Fruit fly (Drosophila melanogaster): ENCODE data around the gene eIF2Balpha.
A peak's percentile ranks its signal among the peaks of the same experiment; 100 is the strongest.
"Not testable (repeated sequence)": the region's sequence is repeated elsewhere in the genome, so short reads cannot be mapped to it uniquely, and the experiment has no call there.

Gene eIF2Balpha

dm6 chr3R:29959329-29959728 lies 23.6 kb upstream of the eIF2Balpha start (continued):
- TF ChIP-seq acj6 (GFP tag; optimal IDR thresholded peaks at IDR 0.05) (no peak), dac (GFP tag; optimal IDR thresholded peaks at IDR 0.05) (no peak)

- TF ChIP-seq CG15336 (GFP tag; IDR thresholded peaks at IDR 0.05), result no peak
- no peak for TF ChIP-seq Sox15 (GFP tag; optimal IDR thresholded peaks at IDR 0.05)
- TF ChIP-seq Hr4 (GFP tag; optimal IDR thresholded peaks at IDR 0.05), result no peak
- TF ChIP-seq CG10631 (GFP tag; optimal IDR thresholded peaks at IDR 0.05), result no peak
- TF ChIP-seq Lpt (GFP tag; optimal IDR thresholded peaks at IDR 0.05), result no peak
- no peak for TF ChIP-seq cyc (GFP tag; optimal IDR thresholded peaks at IDR 0.05)
- no peak for TF ChIP-seq fd85E (GFP tag; optimal IDR thresholded peaks at IDR 0.05)
- TF ChIP-seq Eip75B (GFP tag; optimal IDR thresholded peaks at IDR 0.05), result no peak
Measured at dm6 chr3R:29933007-29933464, 2.7 kb downstream of the eIF2Balpha start, which contains the start of the genes Cog7, CG42557 and CG42558. Gene Cog7, minus strand, starts transcription at chr3R:29933057. Gene CG42557, plus strand, starts transcription at chr3R:29933287. Gene CG42558, plus strand, starts transcription at chr3R:29933287.

- TF ChIP-seq dsx (GFP tag; optimal IDR thresholded peaks at IDR 0.05; ENCODE audit: poor library complexity, severe bottlenecking) (no peak), CG10669 (GFP tag; optimal IDR thresholded peaks at IDR 0.05) (no peak), Eip93F (GFP tag; optimal IDR thresholded peaks at IDR 0.05) (no peak), salr (GFP tag; optimal IDR thresholded peaks at IDR 0.05) (no peak), esn (GFP tag; optimal IDR thresholded peaks at IDR 0.05) (no peak), fd85E (GFP tag; optimal IDR thresholded peaks at IDR 0.05) (no peak), CG8319 (GFP tag; optimal IDR thresholded peaks at IDR 0.05) (no peak)
Measured at dm6 chr3R:29930286-29930685, 5.4 kb downstream of the eIF2Balpha start, which contains the start of gene alpha-Man-Ic. Gene alpha-Man-Ic, minus strand, starts transcription at chr3R:29930386.

dm6 chr3R:29926955-29927354 lies 8.7 kb downstream of the eIF2Balpha start, which contains the start of gene CG15522:
Gene CG15522, plus strand, starts transcription at chr3R:29927255.
- TF ChIP-seq dac (GFP tag; optimal IDR thresholded peaks at IDR 0.05) (no peak), CG6792 (GFP tag; optimal IDR thresholded peaks at IDR 0.05) (no peak), fd85E (GFP tag; optimal IDR thresholded peaks at IDR 0.05) (no peak), Met (GFP tag; optimal IDR thresholded peaks at IDR 0.05) (no peak), CG16779 (tag; optimal IDR thresholded peaks at IDR 0.05) (no peak)

dm6 chr3R:29926089-29926488 lies 9.6 kb downstream of the eIF2Balpha start, which contains the start of gene Jon99Ci:
Gene Jon99Ci, minus strand, starts transcription at chr3R:29926189.
- no peak for TF ChIP-seq CG16779 (tag; optimal IDR thresholded peaks at IDR 0.05)
- no peak for TF ChIP-seq CG6854 (GFP tag; optimal IDR thresholded peaks at IDR 0.05)
- no peak for TF ChIP-seq topi (GFP tag; optimal IDR thresholded peaks at IDR 0.05)
- no peak for TF ChIP-seq CG8632 (GFP tag; optimal IDR thresholded peaks at IDR 0.05)

- TF ChIP-seq CG9139 (GFP tag; optimal IDR thresholded peaks at IDR 0.05); CG3919 (GFP tag; optimal IDR thresholded peaks at IDR 0.05); CG8119 (GFP tag; IDR thresholded peaks at IDR 0.05): not testable (repeated sequence)
Measured at dm6 chr3R:29924515-29924914, 11.2 kb downstream of the eIF2Balpha start, which contains the start of gene Jon99Cii. Gene Jon99Cii, minus strand, starts transcription at chr3R:29924615.

dm6 chr3R:29921916-29922315 lies 13.8 kb downstream of the eIF2Balpha start, which contains the start of gene Jon99Ciii:
Gene Jon99Ciii, plus strand, starts transcription at chr3R:29922216.
- TF ChIP-seq svp (GFP tag), result peak; percentile 42

- TF ChIP-seq vri (GFP tag; optimal IDR thresholded peaks at IDR 0.05) (no peak), eg (GFP tag; IDR thresholded peaks at IDR 0.05) (no peak), cyc (GFP tag; optimal IDR thresholded peaks at IDR 0.05) (no peak), Smox (GFP tag; optimal IDR thresholded peaks at IDR 0.05) (no peak), fd59A (GFP tag; optimal IDR thresholded peaks at IDR 0.05) (no peak), lz (GFP tag; optimal IDR thresholded peaks at IDR 0.05) (no peak), CG31627 (GFP tag; optimal IDR thresholded peaks at IDR 0.05) (no peak), CG9139 (GFP tag; optimal IDR thresholded peaks at IDR 0.05) (no peak), dac (GFP tag; optimal IDR thresholded peaks at IDR 0.05) (no peak), CG6792 (GFP tag; optimal IDR thresholded peaks at IDR 0.05) (no peak)
Measured at dm6 chr3R:29920189-29920588, 15.5 kb downstream of the eIF2Balpha start, which contains the start of gene trp. Gene trp, minus strand, starts transcription at chr3R:29920289.

Measured in whole organism, prepupa.